Fruit fly (Drosophila melanogaster) whole organism, prepupa: ENCODE measurements around the gene CG32650.

ENCODE experiments used
- CG4318 ChIP-seq: fragments of 200-800 bp; sonication (Bioruptor generic); optimal IDR thresholded peaks from 3 replicates; lab custom pipeline; 2017; ENCODE audit warnings: missing biosample characterization, mild to moderate bottlenecking, missing genetic modification characterization
- Sox102F ChIP-seq: fragments of 200-800 bp; sonication (Bioruptor generic); optimal IDR thresholded peaks from 2 replicates; lab custom pipeline; 2016; ENCODE audit warnings: missing biosample characterization, mild to moderate bottlenecking, missing genetic modification characterization
- eg ChIP-seq: fragments of 200-800 bp; sonication (Bioruptor generic); IDR thresholded peaks from 3 replicates; pipeline ENCODE4 v1.3.6; 2022; ENCODE audit warnings: missing biosample characterization, missing genetic modification characterization
- vri ChIP-seq: fragments of 200-800 bp; sonication (Bioruptor generic); optimal IDR thresholded peaks from 3 replicates; lab custom pipeline; 2016; ENCODE audit warnings: missing biosample characterization, mild to moderate bottlenecking, missing genetic modification characterization

DNA sequence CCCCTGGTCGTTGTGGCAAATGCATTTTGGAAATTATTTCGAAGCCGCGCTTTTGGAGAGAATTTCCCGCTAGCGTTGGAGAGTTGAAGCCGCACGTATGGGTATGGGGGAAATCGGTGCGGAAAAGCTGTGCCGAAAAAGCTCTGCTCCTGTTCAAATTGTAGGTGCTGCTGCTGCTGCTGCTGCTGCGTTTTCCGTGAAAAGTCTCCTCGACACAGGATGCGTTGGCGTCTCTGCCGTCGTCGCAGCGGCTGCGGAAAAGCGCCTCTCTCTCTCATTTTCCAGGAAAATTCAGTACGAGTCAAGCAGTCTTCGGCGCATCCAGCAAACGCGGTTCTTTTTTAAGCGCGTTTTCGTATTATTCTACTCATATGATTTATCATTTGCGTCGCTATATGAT is 18.7 kb upstream of the CG32650 start, which contains the start of gene fne:
- TF ChIP-seq vri (GFP tag; lab: Kevin White, UChicago): no peak
- no peak for TF ChIP-seq Sox102F (GFP tag; lab: Kevin White, UChicago)
- TF ChIP-seq eg: no peak
- TF ChIP-seq CG4318 (GFP tag; lab: Kevin White, UChicago): no peak
